Worm (Caenorhabditis elegans) whole organism, early embryonic: ENCODE measurements around the gene tmem-184.

Experiments used
- ama-1 ChIP-seq: fragments of 150-350 bp; optimal IDR thresholded peaks from 2 replicates; lab custom pipeline; 2014
- flt-1 ChIP-seq: fragments of 200-800 bp; sonication (Bioruptor generic); IDR thresholded peaks from 2 replicates; pipeline ENCODE4 v1.3.6; 2022; ENCODE audit warnings: missing genetic modification characterization, missing compliant biosample characterization

ce11 chrX:14692905-14693304 lies 13.8 kb downstream of the tmem-184 start, which contains the start of gene sox-3:
- no peak for TF ChIP-seq ama-1 (lab: Kevin White, UChicago)
- TF ChIP-seq flt-1 (GFP tag; lab: Robert Waterston, UW) = no peak
